Worm (Caenorhabditis elegans): ENCODE data around the gene Y81B9A.1.

ce11 chrX:9212675-9213074, 20.4 kb downstream of the Y81B9A.1 start:
- TF ChIP-seq ref-1 (GFP tag; conservative IDR thresholded peaks at IDR 0.05) (no peak), flt-1 (GFP tag; IDR thresholded peaks at IDR 0.05) (no peak), ztf-23 (GFP tag; IDR thresholded peaks at IDR 0.05) (no peak)
